Fruit fly (Drosophila melanogaster) whole organism, adult: ENCODE results near the gene Bmcp.

Experiments used
- CG11617 ChIP-seq: fragments of 200-800 bp; sonication (Bioruptor generic); optimal IDR thresholded peaks from 2 replicates; lab custom pipeline; 2017; ENCODE audit warnings: mild to moderate bottlenecking, missing biosample characterization, missing genetic modification reagents, missing genetic modification characterization
- CG12768 ChIP-seq: fragments of 200-800 bp; sonication (Bioruptor generic); optimal IDR thresholded peaks from 2 replicates; lab custom pipeline; 2017; ENCODE audit warnings: missing biosample characterization, missing genetic modification characterization, mild to moderate bottlenecking, moderate library complexity, missing genetic modification reagents
- CG14711 ChIP-seq: fragments of 200-800 bp; sonication (Bioruptor generic); optimal IDR thresholded peaks from 2 replicates; lab custom pipeline; 2018; ENCODE audit warnings: missing biosample characterization, mild to moderate bottlenecking, missing genetic modification characterization, moderate library complexity
- CG1620 ChIP-seq: fragments of 200-800 bp; sonication (Bioruptor generic); optimal IDR thresholded peaks from 2 replicates; lab custom pipeline; 2016; ENCODE audit warnings: missing biosample characterization, missing genetic modification characterization
- CG33017 ChIP-seq: fragments of 200-800 bp; sonication (Bioruptor generic); optimal IDR thresholded peaks from 2 replicates; lab custom pipeline; 2018; ENCODE audit warnings: missing biosample characterization, mild to moderate bottlenecking, missing genetic modification characterization, moderate library complexity
- CG5204 ChIP-seq: fragments of 200-800 bp; sonication (Bioruptor generic); optimal IDR thresholded peaks from 2 replicates; lab custom pipeline; 2016; ENCODE audit warnings: missing biosample characterization, missing genetic modification characterization
- CG7045 ChIP-seq: fragments of 200-800 bp; sonication (Bioruptor generic); optimal IDR thresholded peaks from 2 replicates; lab custom pipeline; 2017; ENCODE audit warnings: missing biosample characterization, mild to moderate bottlenecking, missing genetic modification characterization
- CG7101 ChIP-seq: fragments of 200-800 bp; sonication (Bioruptor generic); optimal IDR thresholded peaks from 2 replicates; lab custom pipeline; 2018; ENCODE audit warnings: missing biosample characterization, mild to moderate bottlenecking, missing genetic modification characterization, moderate library complexity
- Clk ChIP-seq: fragments of 200-800 bp; sonication (Bioruptor generic); optimal IDR thresholded peaks from 2 replicates; lab custom pipeline; 2017; ENCODE audit warnings: missing biosample characterization, missing genetic modification characterization
- Crg-1 ChIP-seq: fragments of 200-800 bp; sonication (Bioruptor generic); optimal IDR thresholded peaks from 2 replicates; lab custom pipeline; 2016; ENCODE audit warnings: missing biosample characterization, missing genetic modification characterization
- Hr96 ChIP-seq: fragments of 200-800 bp; sonication (Bioruptor generic); optimal IDR thresholded peaks from 2 replicates; lab custom pipeline; 2016; ENCODE audit warnings: missing biosample characterization, missing genetic modification characterization
- Mnt ChIP-seq: fragments of 200-800 bp; sonication (Bioruptor generic); optimal IDR thresholded peaks from 2 replicates; lab custom pipeline; 2016; ENCODE audit warnings: missing biosample characterization, mild to moderate bottlenecking, missing genetic modification characterization
- bab1 ChIP-seq: fragments of 200-800 bp; sonication (Bioruptor generic); optimal IDR thresholded peaks from 3 replicates; lab custom pipeline; 2019; ENCODE audit warnings: missing biosample characterization, mild to moderate bottlenecking, missing genetic modification characterization, moderate library complexity
- cic ChIP-seq: fragments of 200-800 bp; sonication (Bioruptor generic); optimal IDR thresholded peaks from 2 replicates; lab custom pipeline; 2017; ENCODE audit warnings: missing biosample characterization, mild to moderate bottlenecking, missing genetic modification characterization, moderate library complexity
- cnc ChIP-seq, 2 experiments: fragments of >200 bp; optimal IDR thresholded peaks; 2 replicates each; lab custom pipeline; 2017
- kay ChIP-seq: fragments of 200-800 bp; sonication (Bioruptor generic); peaks from one replicate; lab custom pipeline; 2016; ENCODE audit warnings: missing biosample characterization, missing genetic modification characterization, borderline replicate concordance
- ovo ChIP-seq: fragments of 200-800 bp; sonication (Bioruptor generic); optimal IDR thresholded peaks from 2 replicates; lab custom pipeline; 2016; ENCODE audit warnings: missing biosample characterization, missing genetic modification characterization
- pad ChIP-seq: fragments of 200-800 bp; sonication (Bioruptor generic); optimal IDR thresholded peaks from 3 replicates; lab custom pipeline; 2017; ENCODE audit warnings: missing biosample characterization, missing genetic modification characterization, mild to moderate bottlenecking, moderate library complexity, missing genetic modification reagents
- tj ChIP-seq: fragments of 200-800 bp; sonication (Bioruptor generic); optimal IDR thresholded peaks from 3 replicates; lab custom pipeline; 2017; ENCODE audit warnings: missing biosample characterization, mild to moderate bottlenecking, missing genetic modification characterization, moderate library complexity
- toe ChIP-seq: fragments of 200-800 bp; sonication (Bioruptor generic); optimal IDR thresholded peaks from 2 replicates; lab custom pipeline; 2016; ENCODE audit warnings: missing biosample characterization, missing genetic modification characterization

Gene Bmcp

dm6 chr3L:11684522-11684851 lies 36.2 kb upstream of the Bmcp start:
- TF ChIP-seq tj (GFP tag; lab: Kevin White, UChicago): peak; percentile 78
- TF ChIP-seq CG14711 (tag; lab: Kevin White, UChicago): no peak

dm6 chr3L:11685876-11686275 lies 34.9 kb upstream of the Bmcp start:
- TF ChIP-seq CG1620 (GFP tag; lab: Kevin White, UChicago): no peak
- TF ChIP-seq CG7045 (GFP tag; lab: Kevin White, UChicago): no peak
- TF ChIP-seq CG11617 (GFP tag; lab: Kevin White, UChicago): no peak
- TF ChIP-seq CG5204 (GFP tag; lab: Kevin White, UChicago): no peak
- no peak for TF ChIP-seq CG14711 (tag; lab: Kevin White, UChicago)
- TF ChIP-seq Mnt (GFP tag; lab: Kevin White, UChicago): no peak
- no peak for TF ChIP-seq pad (GFP tag; lab: Kevin White, UChicago)
- TF ChIP-seq cic (GFP tag; lab: Kevin White, UChicago): peak; percentile 39
- TF ChIP-seq CG12768 (GFP tag; lab: Kevin White, UChicago): peak; percentile 16
- no peak for TF ChIP-seq cnc (optimal IDR thresholded peaks at IDR 0.05; lab: Kevin White, UChicago)
- TF ChIP-seq CG33017 (tag; lab: Kevin White, UChicago): no peak
- no peak for TF ChIP-seq ovo (GFP tag; lab: Kevin White, UChicago)
- TF ChIP-seq Clk (GFP tag; lab: Kevin White, UChicago): no peak
- TF ChIP-seq tj (GFP tag; lab: Kevin White, UChicago): no peak

dm6 chr3L:11689832-11690602 lies 30.7 kb upstream of the Bmcp start:
- peak; percentile 73 for TF ChIP-seq CG7101 (tag; lab: Kevin White, UChicago)
- TF ChIP-seq CG1620 (GFP tag; lab: Kevin White, UChicago): no peak
- no peak for TF ChIP-seq CG12768 (GFP tag; lab: Kevin White, UChicago)
- peak; percentile 92 for TF ChIP-seq cic (GFP tag; lab: Kevin White, UChicago)
- TF ChIP-seq Hr96: no peak
- no peak for TF ChIP-seq bab1
- peak; percentile 56 for TF ChIP-seq CG33017 (tag; lab: Kevin White, UChicago)
- no peak for TF ChIP-seq pad (GFP tag; lab: Kevin White, UChicago)
- no peak for TF ChIP-seq Clk (GFP tag; lab: Kevin White, UChicago)
- TF ChIP-seq CG11617 (GFP tag; lab: Kevin White, UChicago): peak; percentile 70
- no peak for TF ChIP-seq cnc (optimal IDR thresholded peaks at IDR 0.05; lab: Kevin White, UChicago)
- TF ChIP-seq ovo (GFP tag; lab: Kevin White, UChicago): peak; percentile 51
- TF ChIP-seq Crg-1 (GFP tag; lab: Kevin White, UChicago): peak; percentile 24
- no peak for TF ChIP-seq toe (GFP tag; lab: Kevin White, UChicago)
- TF ChIP-seq CG5204 (GFP tag; lab: Kevin White, UChicago): no peak
- peak; percentile 74 for TF ChIP-seq Mnt (GFP tag; lab: Kevin White, UChicago)
- TF ChIP-seq tj (GFP tag; lab: Kevin White, UChicago): no peak
- TF ChIP-seq CG14711 (tag; lab: Kevin White, UChicago): no peak
- no peak for TF ChIP-seq kay (GFP tag; lab: Kevin White, UChicago)
- TF ChIP-seq CG7045 (GFP tag; lab: Kevin White, UChicago): peak; percentile 3

dm6 chr3L:11691203-11691797 lies 29.4 kb upstream of the Bmcp start, which contains the start of the genes Pldn and CG14135:
Pldn (minus strand) TSS chr3L:11691399.
CG14135 (plus strand) TSS chr3L:11691571.
- TF ChIP-seq bab1: peak; percentile 2
- peak; percentile 90 for TF ChIP-seq kay (GFP tag; lab: Kevin White, UChicago)
- TF ChIP-seq pad (GFP tag; lab: Kevin White, UChicago): no peak
- TF ChIP-seq Hr96: no peak

dm6 chr3L:11692853-11693252 lies 27.9 kb upstream of the Bmcp start:
- TF ChIP-seq cic (GFP tag; lab: Kevin White, UChicago) (no peak), tj (GFP tag; lab: Kevin White, UChicago) (no peak), Mnt (GFP tag; lab: Kevin White, UChicago) (no peak), ovo (GFP tag; lab: Kevin White, UChicago) (no peak), CG33017 (tag; lab: Kevin White, UChicago) (no peak), CG14711 (tag; lab: Kevin White, UChicago) (no peak), CG12768 (GFP tag; lab: Kevin White, UChicago) (no peak), Crg-1 (GFP tag; lab: Kevin White, UChicago) (no peak), CG1620 (GFP tag; lab: Kevin White, UChicago) (no peak), bab1 (no peak), cnc (optimal IDR thresholded peaks at IDR 0.05; lab: Kevin White, UChicago) (no peak), pad (GFP tag; lab: Kevin White, UChicago) (no peak), CG7045 (GFP tag; lab: Kevin White, UChicago) (no peak)

dm6 chr3L:11695063-11695462 lies 25.7 kb upstream of the Bmcp start:
- TF ChIP-seq CG1620 (GFP tag; lab: Kevin White, UChicago) (no peak), cic (GFP tag; lab: Kevin White, UChicago) (no peak), ovo (GFP tag; lab: Kevin White, UChicago) (no peak), cnc (optimal IDR thresholded peaks at IDR 0.05; lab: Kevin White, UChicago) (no peak), CG14711 (tag; lab: Kevin White, UChicago) (no peak), CG12768 (GFP tag; lab: Kevin White, UChicago) (no peak), Mnt (GFP tag; lab: Kevin White, UChicago) (no peak), Clk (GFP tag; lab: Kevin White, UChicago) (no peak), toe (GFP tag; lab: Kevin White, UChicago) (no peak), CG7045 (GFP tag; lab: Kevin White, UChicago) (no peak), CG11617 (GFP tag; lab: Kevin White, UChicago) (no peak), CG33017 (tag; lab: Kevin White, UChicago) (no peak), Crg-1 (GFP tag; lab: Kevin White, UChicago) (no peak), pad (GFP tag; lab: Kevin White, UChicago) (no peak), CG5204 (GFP tag; lab: Kevin White, UChicago) (no peak), bab1 (no peak), kay (GFP tag; lab: Kevin White, UChicago) (no peak), CG7101 (tag; lab: Kevin White, UChicago) (no peak), Hr96 (no peak), tj (GFP tag; lab: Kevin White, UChicago) (no peak)
